Worm (Caenorhabditis elegans): Measurements from ENCODE around the gene str-220.

Gene str-220

DNA sequence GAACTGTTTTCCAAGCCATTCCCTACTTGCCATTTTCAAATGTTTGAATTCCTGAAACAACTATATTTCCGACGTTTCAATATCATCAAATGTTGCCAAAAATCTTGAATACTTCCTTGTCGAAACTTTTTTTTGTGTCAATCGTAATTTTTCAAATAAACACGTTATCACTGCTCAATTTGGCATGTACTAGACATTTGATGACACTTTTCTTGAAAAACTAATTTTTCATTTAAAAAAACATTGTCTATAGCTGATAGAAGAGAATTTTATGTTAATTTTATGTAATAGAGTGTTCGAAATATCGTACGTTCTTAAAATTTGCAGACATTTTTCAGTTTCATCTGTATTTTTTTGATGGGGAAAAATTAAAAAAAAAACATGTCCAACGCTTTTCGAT is 11.7 kb upstream of the str-220 start:
- TF ChIP-seq sem-2 (GFP tag; optimal IDR thresholded peaks at IDR 0.05) (no peak), snpc-4 (tag; optimal IDR thresholded peaks at IDR 0.05) (no peak), sptf-1 (tag; optimal IDR thresholded peaks at IDR 0.05) (no peak), M03D4.4 (tag; optimal IDR thresholded peaks at IDR 0.05) (no peak), bed-3 (GFP tag; optimal IDR thresholded peaks at IDR 0.05) (no peak), nhr-76 (tag; optimal IDR thresholded peaks at IDR 0.05) (no peak), mls-2 (tag; optimal IDR thresholded peaks at IDR 0.05) (no peak), elt-3 (tag; optimal IDR thresholded peaks at IDR 0.05) (no peak), ceh-39 (tag; optimal IDR thresholded peaks at IDR 0.05) (no peak), zip-8 (tag; optimal IDR thresholded peaks at IDR 0.05) (no peak), unc-39 (tag; optimal IDR thresholded peaks at IDR 0.05) (no peak), unc-62 (GFP tag; optimal IDR thresholded peaks at IDR 0.05) (no peak)

DNA sequence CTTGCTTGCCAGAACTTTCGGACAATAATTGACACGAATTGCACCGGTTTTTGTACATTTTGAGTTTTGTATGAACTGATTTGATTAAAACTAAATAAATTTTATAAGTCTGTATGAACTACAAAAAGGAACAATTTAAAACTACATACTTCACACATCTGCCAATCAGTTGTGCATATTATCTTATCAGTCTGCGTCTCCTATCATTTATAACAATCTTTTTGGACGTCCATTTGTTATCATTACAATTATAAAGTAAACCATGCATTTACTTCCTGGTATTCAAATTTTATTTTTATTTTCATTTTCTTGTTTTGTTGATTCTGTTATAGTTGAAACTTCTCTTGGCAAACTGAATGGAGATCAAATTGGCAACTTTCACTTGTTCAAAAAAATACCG is 9.2 kb upstream of the str-220 start, which contains the start of gene cest-10:
cest-10 (plus strand) TSS at position 254 of the 400 bp plus-strand sequence.
- TF ChIP-seq M03D4.4 (tag; optimal IDR thresholded peaks at IDR 0.05) (no peak), nhr-12 (tag; optimal IDR thresholded peaks at IDR 0.05) (no peak), ceh-43 (GFP tag; optimal IDR thresholded peaks at IDR 0.05) (no peak), mab-5 (tag; optimal IDR thresholded peaks at IDR 0.05) (no peak), pha-4 (tag; optimal IDR thresholded peaks at IDR 0.05) (no peak)

DNA sequence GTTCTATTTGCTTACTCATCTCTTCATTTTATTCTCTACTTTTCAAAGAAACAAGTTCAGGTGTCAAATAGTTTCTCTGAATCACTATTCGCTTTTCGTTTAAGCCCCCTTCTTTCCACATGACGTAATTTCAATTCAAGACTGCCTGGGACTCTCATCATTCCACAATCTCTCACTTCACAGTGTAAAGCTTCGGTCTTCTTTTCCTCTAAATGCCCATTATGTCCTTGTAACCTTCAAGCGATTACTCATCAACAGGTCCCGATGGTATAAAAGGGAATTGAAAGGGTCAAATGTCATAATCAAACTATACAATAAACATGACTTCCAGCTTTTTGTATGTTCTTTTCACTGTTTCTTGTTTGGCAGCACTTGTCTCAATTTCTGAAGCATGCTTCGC is 7.8 kb upstream of the str-220 start, which contains the start of gene C42D4.3:
C42D4.3 (plus strand) TSS at position 298 of the 400 bp plus-strand sequence.
- no peak for TF ChIP-seq M03D4.4 (tag; optimal IDR thresholded peaks at IDR 0.05)
- no peak for TF ChIP-seq ztf-11 (tag; optimal IDR thresholded peaks at IDR 0.05)
- TF ChIP-seq zip-8 (tag; optimal IDR thresholded peaks at IDR 0.05), result no peak
- TF ChIP-seq nhr-237 (tag; optimal IDR thresholded peaks at IDR 0.05), result no peak
- TF ChIP-seq nhr-2 (tag; optimal IDR thresholded peaks at IDR 0.05), result no peak
- no peak for TF ChIP-seq ces-1 (GFP tag; optimal IDR thresholded peaks at IDR 0.05)
- no peak for TF ChIP-seq bed-3 (GFP tag; optimal IDR thresholded peaks at IDR 0.05)
- no peak for TF ChIP-seq ceh-43 (GFP tag; optimal IDR thresholded peaks at IDR 0.05)
- no peak for TF ChIP-seq nhr-28 (tag; optimal IDR thresholded peaks at IDR 0.05)
- no peak for TF ChIP-seq ham-2 (GFP tag; optimal IDR thresholded peaks at IDR 0.05)
- TF ChIP-seq nhr-76 (tag; optimal IDR thresholded peaks at IDR 0.05), result no peak
- TF ChIP-seq lin-32 (GFP tag; optimal IDR thresholded peaks at IDR 0.05), result no peak
- TF ChIP-seq lsy-2 (tag; optimal IDR thresholded peaks at IDR 0.05), result no peak
- no peak for TF ChIP-seq unc-39 (tag; optimal IDR thresholded peaks at IDR 0.05)
- TF ChIP-seq lin-13 (tag; optimal IDR thresholded peaks at IDR 0.05), result no peak
- TF ChIP-seq drap-1 (GFP tag; optimal IDR thresholded peaks at IDR 0.05), result no peak

DNA sequence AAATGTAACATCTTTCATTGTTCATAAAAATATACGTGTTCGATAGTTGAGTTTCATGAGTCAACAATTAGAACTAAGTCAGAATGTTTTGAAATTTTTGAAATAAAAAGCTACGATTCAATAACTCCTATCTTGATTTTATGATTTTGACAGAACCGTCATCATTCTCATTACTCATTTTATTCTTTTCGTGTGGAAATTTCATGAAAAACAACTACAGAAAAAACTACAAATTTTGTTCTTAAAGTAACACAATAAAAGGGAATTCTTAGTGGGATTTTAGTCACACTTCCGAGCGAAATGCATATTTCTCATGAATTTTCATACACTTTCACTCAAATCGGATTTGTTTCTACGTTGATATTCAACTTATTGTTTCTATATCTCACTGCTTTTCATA is 5.8 kb upstream of the str-220 start, which contains the start of gene str-44:
str-44 (plus strand) TSS at position 301 of the 400 bp plus-strand sequence.
- TF ChIP-seq cnd-1 (tag; optimal IDR thresholded peaks at IDR 0.05) (no peak), elt-3 (tag; optimal IDR thresholded peaks at IDR 0.05) (no peak), ces-1 (GFP tag; optimal IDR thresholded peaks at IDR 0.05) (no peak), pha-4 (tag; optimal IDR thresholded peaks at IDR 0.05) (no peak), ceh-43 (GFP tag; optimal IDR thresholded peaks at IDR 0.05) (no peak), nhr-28 (tag; optimal IDR thresholded peaks at IDR 0.05) (no peak), ztf-11 (tag; optimal IDR thresholded peaks at IDR 0.05) (no peak)

DNA sequence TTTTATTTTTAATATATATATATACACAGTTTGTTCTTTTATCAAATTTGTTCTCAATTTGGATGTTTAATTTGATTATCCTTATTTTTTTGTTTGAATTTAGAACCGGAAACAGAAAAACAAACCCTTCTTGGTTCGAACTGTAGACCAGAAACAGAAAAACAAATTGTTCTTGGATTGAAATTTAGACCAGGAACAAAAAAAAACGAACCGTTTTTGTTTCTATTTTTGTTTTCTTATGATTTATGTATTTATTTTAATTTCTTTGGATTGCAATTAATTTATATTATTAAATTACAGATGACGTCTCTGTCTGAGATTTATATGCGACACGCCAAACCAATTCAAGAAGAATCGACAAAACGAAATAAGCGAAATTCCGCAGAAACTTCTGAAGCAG is 4.2 kb upstream of the str-220 start, which contains the start of gene C42D4.19:
C42D4.19 (plus strand) TSS at position 301 of the 400 bp plus-strand sequence.
- TF ChIP-seq hlh-1 (tag; optimal IDR thresholded peaks at IDR 0.05) (no peak), pha-4 (tag; optimal IDR thresholded peaks at IDR 0.05) (no peak), M03D4.4 (tag; optimal IDR thresholded peaks at IDR 0.05) (no peak), nhr-2 (tag; optimal IDR thresholded peaks at IDR 0.05) (no peak)

DNA sequence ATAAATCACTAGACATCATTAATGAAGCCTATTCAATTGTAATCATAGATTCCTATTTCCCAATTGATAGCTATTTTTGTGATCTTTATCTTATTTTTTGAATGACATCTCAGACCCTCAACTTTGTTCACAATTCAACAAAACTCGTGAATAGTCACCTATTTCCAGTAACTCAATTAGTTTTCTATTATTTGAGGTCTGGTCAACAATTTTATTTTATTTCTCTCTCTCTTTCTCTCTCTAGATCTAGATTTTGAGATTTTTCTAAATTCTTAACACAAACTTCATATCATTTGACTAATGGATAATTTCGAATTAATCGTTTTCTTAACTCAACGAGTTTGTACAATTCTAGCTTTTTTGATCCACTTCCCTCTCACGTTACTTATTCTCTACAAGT is 2.4 kb upstream of the str-220 start, which contains the start of gene str-1:
str-1 (plus strand) TSS at position 301 of the 400 bp plus-strand sequence.
- no peak for TF ChIP-seq unc-62 (GFP tag; optimal IDR thresholded peaks at IDR 0.05)
- TF ChIP-seq nhr-28 (tag; optimal IDR thresholded peaks at IDR 0.05), result no peak
- TF ChIP-seq pha-4 (tag; optimal IDR thresholded peaks at IDR 0.05), result no peak
- TF ChIP-seq M03D4.4 (tag; optimal IDR thresholded peaks at IDR 0.05), result no peak
- no peak for TF ChIP-seq bed-3 (GFP tag; optimal IDR thresholded peaks at IDR 0.05)
- TF ChIP-seq lin-32 (GFP tag; optimal IDR thresholded peaks at IDR 0.05), result no peak
- no peak for TF ChIP-seq drap-1 (GFP tag; optimal IDR thresholded peaks at IDR 0.05)
